Fruit fly (Drosophila melanogaster): ENCODE measurements around the gene Trx2.

The Trx2 gene

dm6 chr2L:9598390-9598789, 14.6 kb upstream of the Trx2 start (continued):
- TF ChIP-seq vvl (GFP tag; IDR thresholded peaks at IDR 0.05) = peak; percentile 89
- TF ChIP-seq CG3163 (GFP tag; optimal IDR thresholded peaks at IDR 0.05) = no peak
- TF ChIP-seq Opbp (GFP tag; IDR thresholded peaks at IDR 0.05; ENCODE audit: partially characterized antibody) = no peak
- peak in 1 of 2 experiments; percentile 5 for TF ChIP-seq Eip74EF (GFP tag; optimal IDR thresholded peaks at IDR 0.05)
- no peak for TF ChIP-seq CG18011 (GFP tag; optimal IDR thresholded peaks at IDR 0.05)
- TF ChIP-seq CG8765 (GFP tag; IDR thresholded peaks at IDR 0.05) = peak; percentile 79; the same call in 1 of the 2 replicates
- TF ChIP-seq CG2678 (tag; optimal IDR thresholded peaks at IDR 0.05) = no peak
- no peak for TF ChIP-seq CG9876 (GFP tag; optimal IDR thresholded peaks at IDR 0.05)
- TF ChIP-seq CG5245 (GFP tag; optimal IDR thresholded peaks at IDR 0.05) = peak; percentile 55
- no peak for TF ChIP-seq CG8281 (tag; optimal IDR thresholded peaks at IDR 0.05)
- TF ChIP-seq Usf (GFP tag; optimal IDR thresholded peaks at IDR 0.05) = peak; percentile 44
- no peak for TF ChIP-seq lilli (GFP tag; optimal IDR thresholded peaks at IDR 0.05)
- TF ChIP-seq CHES-1-like (GFP tag; optimal IDR thresholded peaks at IDR 0.05) = no peak
- peak; percentile 61 for TF ChIP-seq Abd-B (GFP tag; optimal IDR thresholded peaks at IDR 0.05)
- no peak for TF ChIP-seq CG10321 (GFP tag; IDR thresholded peaks at IDR 0.05)
- no peak for TF ChIP-seq stwl (tag; optimal IDR thresholded peaks at IDR 0.05)
- TF ChIP-seq CG14441 (GFP tag; IDR thresholded peaks at IDR 0.05) = peak; percentile 53; the same call in 1 of the 2 replicates
- TF ChIP-seq CG9727 (GFP tag; optimal IDR thresholded peaks at IDR 0.05) = peak; percentile 87
- TF ChIP-seq Xbp1 (GFP tag; optimal IDR thresholded peaks at IDR 0.05) = peak; percentile 54
- no peak for TF ChIP-seq Doc3 (GFP tag; IDR thresholded peaks at IDR 0.05; ENCODE audit: partially characterized antibody)
- no peak for TF ChIP-seq maf-S (GFP tag; optimal IDR thresholded peaks at IDR 0.05)
- no peak for TF ChIP-seq CG4854 (GFP tag; optimal IDR thresholded peaks at IDR 0.05)
- TF ChIP-seq z (GFP tag; IDR thresholded peaks at IDR 0.05) = peak; percentile 51; the same call in 1 of the 3 replicates
- peak; percentile 36; the same call in 1 of the 2 replicates for TF ChIP-seq Ada2b (GFP tag; IDR thresholded peaks at IDR 0.05)
- peak; percentile 59 for TF ChIP-seq CG1233 (GFP tag; optimal IDR thresholded peaks at IDR 0.05)
- peak; percentile 76 for TF ChIP-seq nmo (GFP tag; optimal IDR thresholded peaks at IDR 0.05)
- no peak for TF ChIP-seq TFAM (GFP tag; optimal IDR thresholded peaks at IDR 0.05)
- TF ChIP-seq exex (tag; optimal IDR thresholded peaks at IDR 0.05) = no peak
- no peak for TF ChIP-seq mirr (GFP tag; optimal IDR thresholded peaks at IDR 0.05)
- TF ChIP-seq Ets97D (GFP tag; optimal IDR thresholded peaks at IDR 0.05) = no peak
- 0 out of 3 replicates have a peak, but pooled peaks have one; percentile 39 for TF ChIP-seq CG6175 (GFP tag; IDR thresholded peaks at IDR 0.05)
- no peak for TF ChIP-seq Hmr (GFP tag; optimal IDR thresholded peaks at IDR 0.05)
- no peak for TF ChIP-seq CG13296 (GFP tag; optimal IDR thresholded peaks at IDR 0.05)
- peak; percentile 77 for TF ChIP-seq CG10267 (tag; optimal IDR thresholded peaks at IDR 0.05)
- TF ChIP-seq CG17802 (tag; optimal IDR thresholded peaks at IDR 0.05) = no peak
- TF ChIP-seq CG6813 (GFP tag; optimal IDR thresholded peaks at IDR 0.05) = peak; percentile 37
- no peak for TF ChIP-seq Antp (GFP tag; optimal IDR thresholded peaks at IDR 0.05)
- TF ChIP-seq CG4707 (GFP tag; optimal IDR thresholded peaks at IDR 0.05) = no peak
- peak; percentile 70 for TF ChIP-seq ssp (GFP tag; IDR thresholded peaks at IDR 0.05)
- TF ChIP-seq CG10543 (GFP tag; optimal IDR thresholded peaks at IDR 0.05) = no peak
- peak; percentile 78 for TF ChIP-seq CG14710 (tag; optimal IDR thresholded peaks at IDR 0.05)
- no peak for TF ChIP-seq CG34224 (GFP tag; IDR thresholded peaks at IDR 0.05; ENCODE audit: partially characterized antibody)
- peak; percentile 62 for TF ChIP-seq org-1 (GFP tag; optimal IDR thresholded peaks at IDR 0.05)
- no peak for TF ChIP-seq tup (GFP tag; optimal IDR thresholded peaks at IDR 0.05)
- no peak for TF ChIP-seq CG16779 (GFP tag; IDR thresholded peaks at IDR 0.05)
- TF ChIP-seq ham (GFP tag; IDR thresholded peaks at IDR 0.05) = no peak
- TF ChIP-seq MBD-R2 (GFP tag; IDR thresholded peaks at IDR 0.05) = no peak
- no peak for TF ChIP-seq Bgb (GFP tag; IDR thresholded peaks at IDR 0.05; ENCODE audit: partially characterized antibody)
- peak; percentile 59; the same call in 1 of the 3 replicates for TF ChIP-seq H15 (GFP tag; IDR thresholded peaks at IDR 0.05)
- no peak for TF ChIP-seq Poxn (GFP tag; IDR thresholded peaks at IDR 0.05)
